Worm (Caenorhabditis elegans) whole organism, mixed stage, embryonic: ENCODE results near the gene Y53C12A.8.

Experiments
- elt-3 ChIP-seq: fragments of 150-350 bp; optimal IDR thresholded peaks from 2 replicates; lab custom pipeline; 2014; ENCODE audit warnings: missing biosample characterization, missing genetic modification characterization
- hlh-1 ChIP-seq: fragments of 150-350 bp; optimal IDR thresholded peaks from 2 replicates; lab custom pipeline; 2014; ENCODE audit warnings: missing biosample characterization, missing genetic modification reagents, missing genetic modification characterization
- mep-1 ChIP-seq: fragments of 150-350 bp; optimal IDR thresholded peaks from 2 replicates; lab custom pipeline; 2017; ENCODE audit warnings: missing biosample characterization, missing genetic modification reagents, missing genetic modification characterization, inconsistent platforms
- mls-2 ChIP-seq: sonication (generic microtip); optimal IDR thresholded peaks from 2 replicates; lab custom pipeline; 2016; ENCODE audit warnings: mild to moderate bottlenecking, missing genetic modification characterization, moderate library complexity, missing compliant biosample characterization
- nhr-12 ChIP-seq: fragments of 150-350 bp; optimal IDR thresholded peaks from 2 replicates; lab custom pipeline; 2014; ENCODE audit warnings: missing biosample characterization, missing genetic modification characterization
- nhr-237 ChIP-seq: fragments of 150-350 bp; optimal IDR thresholded peaks from 2 replicates; lab custom pipeline; 2014; ENCODE audit warnings: missing biosample characterization, missing genetic modification characterization
- nhr-76 ChIP-seq: sonication (generic microtip); optimal IDR thresholded peaks from 2 replicates; lab custom pipeline; 2017; ENCODE audit warnings: missing biosample characterization, missing genetic modification characterization
- pha-4 ChIP-seq: fragments of 150-350 bp; optimal IDR thresholded peaks from 2 replicates; lab custom pipeline; 2018; ENCODE audit warnings: missing biosample characterization, missing genetic modification reagents, missing genetic modification characterization
- ztf-11 ChIP-seq: fragments of 150-350 bp; optimal IDR thresholded peaks from 2 replicates; lab custom pipeline; 2014; ENCODE audit warnings: missing biosample characterization, missing genetic modification characterization

DNA sequence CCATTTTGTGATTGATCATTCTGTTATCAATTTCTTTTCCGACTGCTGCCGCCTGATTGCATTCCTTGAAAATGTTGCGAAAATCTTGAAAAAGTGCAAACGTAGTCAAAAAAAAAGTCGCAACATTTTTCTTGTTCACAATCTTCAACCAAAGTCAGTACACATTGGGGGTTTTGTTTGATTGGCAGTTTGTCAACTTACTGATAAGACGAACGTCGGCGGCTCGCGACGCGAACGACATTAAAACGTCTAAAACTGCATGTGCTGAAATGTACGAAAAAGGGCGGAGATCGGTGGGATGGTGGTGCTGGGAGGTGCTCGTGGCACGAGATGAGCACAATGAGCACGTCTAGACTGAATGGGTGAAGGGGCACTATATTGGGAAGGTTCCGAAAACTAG is 38.6 kb upstream of the Y53C12A.8 start:
- TF ChIP-seq hlh-1 (tag; lab: Kevin White, UChicago) (no peak), elt-3 (tag; lab: Kevin White, UChicago) (no peak), ztf-11 (tag; lab: Kevin White, UChicago) (no peak), pha-4 (tag; lab: Kevin White, UChicago) (no peak), nhr-237 (no peak), mep-1 (no peak), nhr-12 (tag; lab: Kevin White, UChicago) (no peak), nhr-76 (tag; lab: Kevin White, UChicago) (no peak), mls-2 (tag; lab: Kevin White, UChicago) (no peak)
